Worm (Caenorhabditis elegans): ENCODE measurements around the gene ZK1098.2.

Gene ZK1098.2

ce11 chrIII:9516148-9516547 lies 12.8 kb upstream of the ZK1098.2 start, which contains the start of gene F55H2.7:
Gene F55H2.7, minus strand, starts transcription at chrIII:9516248.
- TF ChIP-seq ceh-91 (GFP tag; IDR thresholded peaks at IDR 0.05): no peak
- peak; percentile 8 for TF ChIP-seq snpc-3.4 (tag; optimal IDR thresholded peaks at IDR 0.05)
- TF ChIP-seq sptf-2 (GFP tag; optimal IDR thresholded peaks at IDR 0.05): no peak
- no peak for TF ChIP-seq B0336.3 (GFP tag; IDR thresholded peaks at IDR 0.05)
- no peak for TF ChIP-seq dox-1 (GFP tag; IDR thresholded peaks at IDR 0.05)
- TF ChIP-seq xnd-1 (tag; optimal IDR thresholded peaks at IDR 0.05): no peak
- no peak for TF ChIP-seq attf-5 (GFP tag; optimal IDR thresholded peaks at IDR 0.05)

ce11 chrIII:9521410-9522090 lies 7.4 kb upstream of the ZK1098.2 start, which contains the start of the genes clu-1 and prp-40:
Gene clu-1, minus strand, starts transcription at chrIII:9521460.
Gene prp-40, plus strand, starts transcription at chrIII:9522075.
- TF ChIP-seq hmg-20 (GFP tag; IDR thresholded peaks at IDR 0.05) (peak; percentile 64; the same call in 1 of the 2 replicates), pbrm-1 (GFP tag; IDR thresholded peaks at IDR 0.05) (peak; percentile 87), unc-62 (GFP tag; optimal IDR thresholded peaks at IDR 0.05) (no peak), tlf-1 (GFP tag; optimal IDR thresholded peaks at IDR 0.05) (peak; percentile 69), xnd-1 (tag; optimal IDR thresholded peaks at IDR 0.05) (peak; percentile 24), snpc-3.4 (tag; optimal IDR thresholded peaks at IDR 0.05) (no peak), lin-35 (GFP tag; optimal IDR thresholded peaks at IDR 0.05) (peak in 2 of 3 experiments; percentile 28 to 83), ceh-100 (GFP tag; IDR thresholded peaks at IDR 0.05) (peak; percentile 77), F55B11.4 (tag; optimal IDR thresholded peaks at IDR 0.05; ENCODE audit: borderline replicate concordance, insufficient read depth) (no peak), athp-1 (tag; optimal IDR thresholded peaks at IDR 0.05) (peak; percentile 5), gei-17 (GFP tag; optimal IDR thresholded peaks at IDR 0.05) (peak; percentile 37), mcd-1 (GFP tag; IDR thresholded peaks at IDR 0.05) (peak; percentile 95), cebp-1 (GFP tag; IDR thresholded peaks at IDR 0.05) (no peak), cebp-1 (tag; optimal IDR thresholded peaks at IDR 0.05) (peak; percentile 78), F37B4.10 (GFP tag; IDR thresholded peaks at IDR 0.05) (no peak), attf-5 (GFP tag; optimal IDR thresholded peaks at IDR 0.05) (peak; percentile 94), snpc-4 (GFP tag; optimal IDR thresholded peaks at IDR 0.05) (no peak), snpc-4 (tag; optimal IDR thresholded peaks at IDR 0.05) (peak; percentile 64 to 77 (median 70)), snpc-1.3 (tag; optimal IDR thresholded peaks at IDR 0.05; ENCODE audit: insufficient read depth) (peak; percentile 76), F49E8.2 (tag; optimal IDR thresholded peaks at IDR 0.05; ENCODE audit: insufficient read depth) (peak; percentile 32), F33H1.4 (GFP tag; IDR thresholded peaks at IDR 0.05) (peak; percentile 70), madf-6 (GFP tag; IDR thresholded peaks at IDR 0.05) (peak; percentile 79), nhr-120 (GFP tag; IDR thresholded peaks at IDR 0.05) (no peak), C06A6.2 (GFP tag; conservative IDR thresholded peaks at IDR 0.05) (peak; percentile 54; the same call in 1 of the 2 replicates), attf-3 (GFP tag; conservative IDR thresholded peaks at IDR 0.05) (peak; percentile 56; the same call in 1 of the 2 replicates), nhr-179 (tag; optimal IDR thresholded peaks at IDR 0.05) (no peak), sptf-2 (GFP tag; optimal IDR thresholded peaks at IDR 0.05) (peak; percentile 13), ZK185.1 (tag; optimal IDR thresholded peaks at IDR 0.05; ENCODE audit: poor library complexity, severe bottlenecking) (peak; percentile 69), chd-7 (tag; optimal IDR thresholded peaks at IDR 0.05) (no peak), let-607 (tag; optimal IDR thresholded peaks at IDR 0.05) (peak in 1 of 2 experiments; percentile 54), dpl-1 (GFP tag; optimal IDR thresholded peaks at IDR 0.05) (peak; percentile 39), B0336.3 (GFP tag; IDR thresholded peaks at IDR 0.05) (peak; percentile 80), ceh-91 (GFP tag; IDR thresholded peaks at IDR 0.05) (peak; percentile 67), lin-40 (tag; optimal IDR thresholded peaks at IDR 0.05) (peak; percentile 85), ceh-40 (GFP tag; IDR thresholded peaks at IDR 0.05) (no peak), nfyb-1 (GFP tag; IDR thresholded peaks at IDR 0.05) (peak; percentile 88), madf-10 (tag; optimal IDR thresholded peaks at IDR 0.05) (peak; percentile 23), Y53G8AR.9 (GFP tag; conservative IDR thresholded peaks at IDR 0.05) (peak; percentile 80; the same call in 1 of the 2 replicates), egl-44 (GFP tag; IDR thresholded peaks at IDR 0.05) (no peak), lin-54 (GFP tag; optimal IDR thresholded peaks at IDR 0.05) (peak; percentile 78), lsl-1 (GFP tag; optimal IDR thresholded peaks at IDR 0.05) (peak; percentile 72), hlh-12 (tag; optimal IDR thresholded peaks at IDR 0.05) (no peak), Y53F4B.3 (GFP tag; IDR thresholded peaks at IDR 0.05) (no peak)
